Fruit fly (Drosophila melanogaster) whole organism, embryonic: ENCODE results near the gene Smvt.

Experiments
- ATbp ChIP-seq: fragments of 200-800 bp; sonication (Bioruptor generic); optimal IDR thresholded peaks from 2 replicates; lab custom pipeline; 2017; ENCODE audit warnings: missing biosample characterization, mild to moderate bottlenecking, missing genetic modification characterization, missing genetic modification reagents
- Asciz ChIP-seq: fragments of 200-800 bp; sonication (Bioruptor generic); optimal IDR thresholded peaks from 2 replicates; lab custom pipeline; 2017; ENCODE audit warnings: missing biosample characterization, mild to moderate bottlenecking, missing genetic modification characterization, missing genetic modification reagents
- Atf3 ChIP-seq: fragments of 200-800 bp; sonication (Bioruptor generic); optimal IDR thresholded peaks from 3 replicates; lab custom pipeline; 2016; ENCODE audit warnings: missing biosample characterization, missing genetic modification characterization
- BEAF-32 ChIP-seq: fragments of 200-800 bp; sonication (Bioruptor generic); optimal IDR thresholded peaks from 3 replicates; lab custom pipeline; 2017; ENCODE audit warnings: missing biosample characterization, missing genetic modification characterization, mild to moderate bottlenecking, moderate library complexity, missing genetic modification reagents
- CG11398 ChIP-seq: fragments of 200-800 bp; sonication (Bioruptor generic); optimal IDR thresholded peaks from 2 replicates; lab custom pipeline; 2016; ENCODE audit warnings: missing biosample characterization, missing genetic modification characterization
- CG11456 ChIP-seq: fragments of 200-800 bp; sonication (Bioruptor generic); IDR thresholded peaks from 3 replicates; pipeline ENCODE4 v1.3.6; 2022; ENCODE audit warnings: missing biosample characterization, missing genetic modification characterization
- CG12219 ChIP-seq: fragments of 200-800 bp; sonication (Bioruptor generic); optimal IDR thresholded peaks from 3 replicates; lab custom pipeline; 2018; ENCODE audit warnings: missing biosample characterization, mild to moderate bottlenecking, missing genetic modification characterization
- CG14014 ChIP-seq: fragments of 200-800 bp; sonication (Bioruptor generic); IDR thresholded peaks from 2 replicates; pipeline ENCODE4 v1.3.6; 2022; ENCODE audit warnings: missing biosample characterization, missing genetic modification characterization
- CG14441 ChIP-seq: fragments of 200-800 bp; sonication (Bioruptor generic); IDR thresholded peaks from 2 replicates; pipeline ENCODE4 v1.3.6; 2022; ENCODE audit warnings: missing biosample characterization, missing genetic modification characterization
- CG15269 ChIP-seq: fragments of 200-800 bp; sonication (Bioruptor generic); optimal IDR thresholded peaks from 2 replicates; lab custom pipeline; 2018; ENCODE audit warnings: missing biosample characterization, mild to moderate bottlenecking, missing genetic modification characterization, moderate library complexity
- CG18011 ChIP-seq: fragments of 200-800 bp; sonication (Bioruptor generic); optimal IDR thresholded peaks from 2 replicates; lab custom pipeline; 2017; ENCODE audit warnings: missing biosample characterization, missing genetic modification characterization, mild to moderate bottlenecking, moderate library complexity, missing genotype
- CG2202 ChIP-seq: fragments of 200-800 bp; sonication (Bioruptor generic); optimal IDR thresholded peaks from 2 replicates; lab custom pipeline; 2018; ENCODE audit warnings: missing biosample characterization, mild to moderate bottlenecking, missing genetic modification characterization
- CG4404 ChIP-seq: fragments of 200-800 bp; sonication (Bioruptor generic); IDR thresholded peaks from 2 replicates; pipeline ENCODE4 v1.3.6; 2022; ENCODE audit warnings: missing biosample characterization, missing genetic modification characterization
- CG6254 ChIP-seq: fragments of 200-800 bp; sonication (Bioruptor generic); optimal IDR thresholded peaks from 3 replicates; lab custom pipeline; 2017; ENCODE audit warnings: mild to moderate bottlenecking, missing biosample characterization, missing genetic modification reagents, missing genetic modification characterization
- CG6683 ChIP-seq: fragments of 200-800 bp; sonication (Bioruptor generic); optimal IDR thresholded peaks from 2 replicates; lab custom pipeline; 2017; ENCODE audit warnings: missing biosample characterization, mild to moderate bottlenecking, missing genetic modification characterization, missing genetic modification reagents
- CG6689 ChIP-seq: fragments of 200-800 bp; sonication (Bioruptor generic); IDR thresholded peaks from 2 replicates; pipeline ENCODE4 v1.3.6; 2022; ENCODE audit warnings: missing biosample characterization, missing genetic modification characterization
- CG6791 ChIP-seq: fragments of 200-800 bp; sonication (Bioruptor generic); IDR thresholded peaks from 3 replicates; pipeline ENCODE4 v1.3.6; 2022; ENCODE audit warnings: missing biosample characterization, missing genetic modification characterization; ENCODE audit not compliant: partially characterized antibody
- CG7745 ChIP-seq: fragments of 200-800 bp; sonication (Bioruptor generic); optimal IDR thresholded peaks from 2 replicates; lab custom pipeline; 2018; ENCODE audit warnings: missing biosample characterization, mild to moderate bottlenecking, missing genetic modification characterization, moderate library complexity
- CG8388 ChIP-seq: fragments of 200-800 bp; sonication (Bioruptor generic); optimal IDR thresholded peaks from 2 replicates; lab custom pipeline; 2019; ENCODE audit warnings: missing biosample characterization, mild to moderate bottlenecking, missing genetic modification characterization, moderate library complexity
- CG9609 ChIP-seq: fragments of 200-800 bp; sonication (Bioruptor generic); optimal IDR thresholded peaks from 3 replicates; lab custom pipeline; 2016; ENCODE audit warnings: missing biosample characterization, missing genetic modification characterization
- CkIIα-i1 ChIP-seq: fragments of 200-800 bp; sonication (Bioruptor generic); IDR thresholded peaks from 2 replicates; pipeline ENCODE4 v1.3.6; 2022; ENCODE audit warnings: missing biosample characterization, missing genetic modification characterization
- Dfd ChIP-seq, 2 experiments: fragments of >200 bp; optimal IDR thresholded peaks; 2 replicates each; lab custom pipeline; 2017; ENCODE audit warnings: missing biosample characterization in 2 of 2, missing genetic modification characterization in 2 of 2
- Dll ChIP-seq: fragments of 200-800 bp; sonication (Bioruptor generic); IDR thresholded peaks from 4 replicates; pipeline ENCODE4 v1.3.6; 2022; ENCODE audit warnings: missing biosample characterization, missing genetic modification characterization; ENCODE audit not compliant: partially characterized antibody
- Elba2 ChIP-seq: fragments of 200-800 bp; sonication (Bioruptor generic); optimal IDR thresholded peaks from 3 replicates; lab custom pipeline; 2016; ENCODE audit warnings: missing biosample characterization, missing genetic modification characterization
- Fer1 ChIP-seq: fragments of 200-800 bp; sonication (Bioruptor generic); optimal IDR thresholded peaks from 2 replicates; lab custom pipeline; 2017; ENCODE audit warnings: missing biosample characterization, mild to moderate bottlenecking, missing genetic modification characterization
- Hr39 ChIP-seq: fragments of >200 bp; optimal IDR thresholded peaks from 2 replicates; lab custom pipeline; 2017
- Opbp ChIP-seq: fragments of 200-800 bp; sonication (Bioruptor generic); IDR thresholded peaks from 3 replicates; pipeline ENCODE4 v1.3.6; 2022; ENCODE audit warnings: missing biosample characterization, missing genetic modification characterization; ENCODE audit not compliant: partially characterized antibody
- Poxn ChIP-seq: fragments of 200-800 bp; sonication (Bioruptor generic); IDR thresholded peaks from 2 replicates; pipeline ENCODE4 v1.3.6; 2022; ENCODE audit warnings: missing biosample characterization, missing genetic modification characterization
- ara ChIP-seq: fragments of 200-800 bp; sonication (Bioruptor generic); IDR thresholded peaks from 2 replicates; pipeline ENCODE4 v1.3.6; 2022; ENCODE audit warnings: missing biosample characterization, missing genetic modification characterization
- ase ChIP-seq: fragments of 200-800 bp; sonication (Bioruptor generic); IDR thresholded peaks from 3 replicates; pipeline ENCODE4 v1.3.6; 2022; ENCODE audit warnings: missing biosample characterization, missing genetic modification characterization
- bbx ChIP-seq: fragments of 200-800 bp; sonication (Bioruptor generic); IDR thresholded peaks from 2 replicates; pipeline ENCODE4 v1.3.6; 2022; ENCODE audit warnings: missing biosample characterization, missing genetic modification characterization; ENCODE audit not compliant: partially characterized antibody
- bowl ChIP-seq: fragments of 200-800 bp; sonication (Bioruptor generic); IDR thresholded peaks from 2 replicates; pipeline ENCODE4 v1.3.6; 2022; ENCODE audit warnings: missing biosample characterization, missing genetic modification characterization
- btn ChIP-seq: fragments of 200-800 bp; sonication (Bioruptor generic); optimal IDR thresholded peaks from 2 replicates; lab custom pipeline; 2016; ENCODE audit warnings: missing biosample characterization, missing genetic modification characterization
- cas ChIP-seq: fragments of 200-800 bp; sonication (Bioruptor generic); IDR thresholded peaks from 2 replicates; pipeline ENCODE4 v1.3.6; 2022; ENCODE audit warnings: missing biosample characterization, missing genetic modification characterization
- caup ChIP-seq: fragments of 200-800 bp; sonication (Bioruptor generic); optimal IDR thresholded peaks from 3 replicates; lab custom pipeline; 2017; ENCODE audit warnings: missing biosample characterization, mild to moderate bottlenecking, missing genetic modification characterization, moderate library complexity; ENCODE audit not compliant: severe bottlenecking
- dimm ChIP-seq: fragments of 200-800 bp; sonication (Bioruptor generic); IDR thresholded peaks from 2 replicates; pipeline ENCODE4 v1.3.6; 2022; ENCODE audit warnings: missing biosample characterization, missing genetic modification characterization
- hb ChIP-seq: fragments of 200-800 bp; sonication (Bioruptor generic); IDR thresholded peaks from 3 replicates; pipeline ENCODE4 v1.3.6; 2022; ENCODE audit warnings: missing biosample characterization, missing genetic modification characterization; ENCODE audit not compliant: partially characterized antibody
- insv ChIP-seq, 2 experiments: fragments of 200-800 bp; sonication (Bioruptor generic); optimal IDR thresholded peaks; 3 replicates each; lab custom pipeline; 2016 to 2018; ENCODE audit warnings: missing biosample characterization in 2 of 2, missing genetic modification characterization in 2 of 2
- kay ChIP-seq: fragments of 200-800 bp; sonication (Bioruptor generic); optimal IDR thresholded peaks from 2 replicates; lab custom pipeline; 2016; ENCODE audit warnings: missing biosample characterization, missing genetic modification characterization
- maf-S ChIP-seq: fragments of 200-800 bp; sonication (Bioruptor generic); optimal IDR thresholded peaks from 2 replicates; lab custom pipeline; 2016; ENCODE audit warnings: missing biosample characterization, missing genetic modification characterization
- nau ChIP-seq: fragments of 200-800 bp; sonication (Bioruptor generic); optimal IDR thresholded peaks from 3 replicates; lab custom pipeline; 2017; ENCODE audit warnings: missing biosample characterization, mild to moderate bottlenecking, missing genetic modification characterization, missing genetic modification reagents
- nerfin-1 ChIP-seq: fragments of 200-800 bp; sonication (Bioruptor generic); optimal IDR thresholded peaks from 3 replicates; lab custom pipeline; 2019; ENCODE audit warnings: missing biosample characterization, mild to moderate bottlenecking, missing genetic modification characterization, moderate library complexity
- pho ChIP-seq: fragments of 200-800 bp; sonication (Bioruptor generic); optimal IDR thresholded peaks from 2 replicates; lab custom pipeline; 2016; ENCODE audit warnings: missing biosample characterization, missing genetic modification characterization
- pum ChIP-seq: fragments of 200-800 bp; sonication (Bioruptor generic); optimal IDR thresholded peaks from 2 replicates; lab custom pipeline; 2016; ENCODE audit warnings: missing biosample characterization, missing genetic modification characterization
- ranshi ChIP-seq: fragments of 200-800 bp; sonication (Bioruptor generic); IDR thresholded peaks from 2 replicates; pipeline ENCODE4 v1.3.6; 2022; ENCODE audit warnings: missing biosample characterization, missing genetic modification characterization
- ro ChIP-seq: fragments of 200-800 bp; sonication (Bioruptor generic); IDR thresholded peaks from 2 replicates; pipeline ENCODE4 v1.3.6; 2022; ENCODE audit warnings: missing biosample characterization, missing genetic modification characterization
- ssp ChIP-seq: fragments of 200-800 bp; sonication (Bioruptor generic); IDR thresholded peaks from 2 replicates; pipeline ENCODE4 v1.3.6; 2022; ENCODE audit warnings: missing biosample characterization, missing genetic modification characterization
- ttk ChIP-seq: fragments of 200-800 bp; sonication (Bioruptor generic); IDR thresholded peaks from 2 replicates; pipeline ENCODE4 v2.1.2; 2022; ENCODE audit warnings: missing biosample characterization, missing genetic modification characterization
- wek ChIP-seq: fragments of 200-800 bp; sonication (Bioruptor generic); optimal IDR thresholded peaks from 3 replicates; lab custom pipeline; 2018; ENCODE audit warnings: missing biosample characterization, mild to moderate bottlenecking, missing genetic modification characterization, moderate library complexity
- zfh2 ChIP-seq: fragments of 200-800 bp; sonication (Bioruptor generic); optimal IDR thresholded peaks from 2 replicates; lab custom pipeline; 2016; ENCODE audit warnings: missing biosample characterization, missing genetic modification characterization

The Smvt gene

DNA sequence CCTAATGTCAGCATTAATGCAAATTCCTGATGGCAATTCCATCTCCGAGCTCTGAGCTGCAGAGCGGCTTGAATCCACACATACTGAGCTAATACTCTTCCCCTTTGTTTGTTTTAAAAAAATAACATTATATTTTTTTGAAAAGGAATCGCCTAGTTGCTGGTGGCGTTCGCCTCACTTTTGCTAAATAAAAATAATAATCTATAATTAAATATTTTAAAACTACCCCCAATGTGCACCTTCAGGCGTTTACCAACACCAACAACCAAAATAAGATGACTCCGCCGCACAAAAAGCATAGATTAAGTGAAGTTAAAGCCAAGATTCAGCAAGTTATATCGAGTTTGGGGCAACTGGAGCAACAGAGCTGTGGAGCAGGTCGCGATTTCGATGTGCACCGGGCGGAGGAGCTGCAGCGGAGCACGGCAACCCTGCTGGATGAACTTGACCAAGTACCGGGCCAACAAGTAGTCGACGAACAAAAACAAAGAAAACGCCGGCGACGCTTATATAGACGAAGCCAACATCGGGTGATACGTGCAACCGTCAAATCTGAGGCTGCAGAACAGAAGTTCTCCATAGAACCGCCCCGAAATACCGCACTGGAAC is 17.2 kb downstream of the Smvt start, which contains the start of gene CG1896 (continued):
- peak; percentile 93 for TF ChIP-seq wek (GFP tag; lab: Kevin White, UChicago)
- no peak for TF ChIP-seq Dll (GFP tag; lab: Robert Waterston, UW)
- no peak for TF ChIP-seq ro (GFP tag; lab: Robert Waterston, UW)
- no peak for TF ChIP-seq CG11398
- no peak for TF ChIP-seq BEAF-32 (GFP tag; lab: Kevin White, UChicago)
- peak; percentile 24; the same call in 1 of the 2 replicates for TF ChIP-seq ssp (GFP tag; lab: Robert Waterston, UW)
- TF ChIP-seq CG4404 (GFP tag; lab: Robert Waterston, UW) = no peak; the same call in 1 of the 2 replicates
- TF ChIP-seq Elba2 (GFP tag; lab: Kevin White, UChicago) = no peak
- TF ChIP-seq ATbp (GFP tag; lab: Kevin White, UChicago) = peak; percentile 6
- TF ChIP-seq ara (GFP tag; lab: Robert Waterston, UW) = no peak
- no peak for TF ChIP-seq CG6791 (GFP tag; lab: Robert Waterston, UW)
- no peak for TF ChIP-seq ase
- peak; percentile 78; the same call in 1 of the 2 replicates for TF ChIP-seq ttk (GFP tag; lab: Robert Waterston, UW)
- no peak for TF ChIP-seq insv (GFP tag; optimal IDR thresholded peaks at IDR 0.05; lab: Kevin White, UChicago)
- peak; percentile 46; the same call in 1 of the 2 replicates for TF ChIP-seq CG14441
- no peak for TF ChIP-seq maf-S (GFP tag; lab: Kevin White, UChicago)
- TF ChIP-seq CG11456 (GFP tag; lab: Robert Waterston, UW) = 0 out of 3 replicates have a peak, but pooled peaks have one; percentile 41
- 0 out of 2 replicates have a peak, but pooled peaks have one; percentile 14 for TF ChIP-seq bbx (GFP tag; lab: Robert Waterston, UW)
- no peak for TF ChIP-seq CG9609 (GFP tag; lab: Kevin White, UChicago)
- peak; percentile 30 for TF ChIP-seq CG6254 (GFP tag; lab: Kevin White, UChicago)
- TF ChIP-seq Opbp (GFP tag; lab: Robert Waterston, UW) = no peak
- no peak for TF ChIP-seq btn (GFP tag; lab: Kevin White, UChicago)
- no peak for TF ChIP-seq pum (GFP tag; lab: Kevin White, UChicago)
- peak; percentile 59; the same call in 1 of the 2 replicates for TF ChIP-seq CG6689 (GFP tag; lab: Robert Waterston, UW)
- no peak for TF ChIP-seq dimm (GFP tag; lab: Robert Waterston, UW)
- no peak for TF ChIP-seq Poxn (GFP tag; lab: Robert Waterston, UW)
- no peak for TF ChIP-seq CG12219 (GFP tag; lab: Kevin White, UChicago)
- no peak for TF ChIP-seq kay (GFP tag; lab: Kevin White, UChicago)
- TF ChIP-seq CG14014 (GFP tag; lab: Robert Waterston, UW) = 0 out of 2 replicates have a peak, but pooled peaks have one; percentile 13
- no peak for TF ChIP-seq CG2202 (tag; lab: Kevin White, UChicago)
- TF ChIP-seq nerfin-1 (tag; lab: Kevin White, UChicago) = peak; percentile 21
- no peak for TF ChIP-seq pho
- peak; percentile 17 for TF ChIP-seq CG8388 (GFP tag; lab: Kevin White, UChicago)
- TF ChIP-seq Hr39 = no peak
- TF ChIP-seq CG18011 (GFP tag; lab: Kevin White, UChicago) = peak; percentile 26
- 0 out of 2 replicates have a peak, but pooled peaks have one; percentile 12 for TF ChIP-seq cas (GFP tag; lab: Robert Waterston, UW)
- no peak for TF ChIP-seq bowl
- peak; percentile 48 for TF ChIP-seq ranshi (GFP tag; lab: Robert Waterston, UW)
- TF ChIP-seq CkIIα-i1 (GFP tag; lab: Robert Waterston, UW) = no peak
- TF ChIP-seq Asciz (GFP tag; lab: Kevin White, UChicago) = no peak
- no peak for TF ChIP-seq hb (GFP tag; lab: Robert Waterston, UW)
- no peak for TF ChIP-seq nau (GFP tag; lab: Kevin White, UChicago)
- TF ChIP-seq caup (GFP tag; lab: Kevin White, UChicago) = peak; percentile 54
- peak; percentile 36 for TF ChIP-seq CG15269 (tag; lab: Kevin White, UChicago)
- no peak for TF ChIP-seq CG7745 (tag; lab: Kevin White, UChicago)
- no peak for TF ChIP-seq Dfd (GFP tag; optimal IDR thresholded peaks at IDR 0.05; lab: Kevin White, UChicago)
- no peak for TF ChIP-seq CG6683 (GFP tag; lab: Kevin White, UChicago)
- TF ChIP-seq zfh2 (GFP tag; lab: Kevin White, UChicago) = no peak
- peak; percentile 50 for TF ChIP-seq Fer1 (GFP tag; lab: Kevin White, UChicago)
- no peak for TF ChIP-seq Atf3 (GFP tag; lab: Kevin White, UChicago)
